Worm (Caenorhabditis elegans) whole organism, L1 larva: ENCODE results near the gene got-2.2.

ENCODE experiments used
- blmp-1 ChIP-seq: fragments of 150-350 bp; optimal IDR thresholded peaks from 2 replicates; lab custom pipeline; 2014; ENCODE audit warnings: missing biosample characterization, missing genetic modification characterization
- dpl-1 ChIP-seq, 3 experiments: fragments of 150-350 bp in 2 of 3; sonication (generic microtip) in 1 of 3; optimal IDR thresholded peaks; 2 replicates each; lab custom pipeline; 2014 to 2017; ENCODE audit warnings: missing biosample characterization in 3 of 3, missing genetic modification characterization in 3 of 3, missing genetic modification reagents in 3 of 3
- ets-5 ChIP-seq: fragments of 200-800 bp; sonication (Bioruptor generic); IDR thresholded peaks from 2 replicates; pipeline ENCODE4 v1.3.6; 2022; ENCODE audit warnings: missing genetic modification characterization, missing compliant biosample characterization
- fos-1 ChIP-seq: fragments of 150-350 bp; optimal IDR thresholded peaks from 2 replicates; lab custom pipeline; 2014; ENCODE audit warnings: missing biosample characterization, missing genetic modification characterization
- hlh-4 ChIP-seq: sonication (generic microtip); optimal IDR thresholded peaks from 2 replicates; lab custom pipeline; 2016; ENCODE audit warnings: mild to moderate bottlenecking, missing genetic modification characterization, missing compliant biosample characterization
- irx-1 ChIP-seq: sonication (generic microtip); optimal IDR thresholded peaks from 2 replicates; lab custom pipeline; 2016; ENCODE audit warnings: missing genetic modification characterization, missing compliant biosample characterization
- lin-13 ChIP-seq: fragments of 150-350 bp; optimal IDR thresholded peaks from 2 replicates; lab custom pipeline; 2014; ENCODE audit warnings: missing biosample characterization, missing genetic modification reagents, missing genetic modification characterization
- lir-3 ChIP-seq: sonication (generic microtip); optimal IDR thresholded peaks from 2 replicates; lab custom pipeline; 2016; ENCODE audit warnings: mild to moderate bottlenecking, missing genetic modification characterization, moderate library complexity, missing compliant biosample characterization; ENCODE audit not compliant: poor library complexity
- mdl-1 ChIP-seq, 2 experiments: fragments of 150-350 bp; optimal IDR thresholded peaks; 2 replicates each; lab custom pipeline; 2014 to 2017; ENCODE audit warnings: missing biosample characterization in 2 of 2, missing genetic modification characterization in 2 of 2, inconsistent platforms in 1 of 2
- nhr-237 ChIP-seq: fragments of 150-350 bp; optimal IDR thresholded peaks from 2 replicates; lab custom pipeline; 2014; ENCODE audit warnings: missing biosample characterization, missing genetic modification characterization
- nhr-28 ChIP-seq: fragments of 150-350 bp; optimal IDR thresholded peaks from 2 replicates; lab custom pipeline; 2014; ENCODE audit warnings: missing biosample characterization, missing genetic modification characterization
- unc-130 ChIP-seq: fragments of 150-350 bp; optimal IDR thresholded peaks from 2 replicates; lab custom pipeline; 2017; ENCODE audit warnings: missing biosample characterization, missing genetic modification characterization, inconsistent platforms
- vab-15 ChIP-seq: sonication (generic microtip); optimal IDR thresholded peaks from 2 replicates; lab custom pipeline; 2017; ENCODE audit warnings: missing genotype, mild to moderate bottlenecking, missing genetic modification characterization, missing compliant biosample characterization

ce11 chrX:6196627-6197026 is 44.2 kb upstream of the got-2.2 start, which contains the start of gene daf-9:
- TF ChIP-seq unc-130 (tag; lab: Kevin White, UChicago) (no peak), dpl-1 (GFP tag; optimal IDR thresholded peaks at IDR 0.05; lab: Kevin White, UChicago) (no peak), nhr-237 (tag; lab: Kevin White, UChicago) (no peak), fos-1 (no peak), vab-15 (tag; lab: Kevin White, UChicago) (no peak), lir-3 (tag; lab: Kevin White, UChicago) (no peak), irx-1 (tag; lab: Kevin White, UChicago) (no peak), lin-13 (GFP tag; lab: Kevin White, UChicago) (no peak), hlh-4 (tag; lab: Kevin White, UChicago) (no peak), blmp-1 (tag; lab: Kevin White, UChicago) (no peak), ets-5 (GFP tag; lab: Robert Waterston, UW) (no peak), mdl-1 (tag; optimal IDR thresholded peaks at IDR 0.05; lab: Kevin White, UChicago) (no peak), nhr-28 (tag; lab: Kevin White, UChicago) (no peak)
